Fruit fly (Drosophila melanogaster): Measurements from ENCODE around the gene Sema1a.

Sema1a gene

DNA sequence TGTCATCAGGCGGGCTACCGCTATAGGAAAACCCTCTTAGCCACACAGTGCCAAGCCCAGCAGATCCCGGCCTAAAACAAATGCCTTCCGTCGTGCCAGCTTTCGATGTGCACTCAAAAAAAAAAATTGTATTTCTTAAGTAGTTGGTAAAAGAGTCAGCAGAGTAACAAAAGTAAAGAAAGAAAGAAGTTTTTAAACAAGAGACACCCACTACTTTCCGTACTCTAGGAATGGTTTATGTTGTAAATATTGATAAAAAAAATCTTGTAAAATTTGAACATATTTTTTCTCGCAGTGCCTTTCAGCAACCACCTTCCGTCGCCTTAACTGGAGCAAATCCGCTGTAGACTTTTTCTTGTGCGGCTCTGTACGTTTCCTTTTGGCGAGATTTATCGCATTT lies 31.0 kb downstream of the Sema1a start (continued):
- TF ChIP-seq prd (optimal IDR thresholded peaks at IDR 0.05) = no peak
- TF ChIP-seq prd (GFP tag; IDR thresholded peaks at IDR 0.05) = peak; percentile 57; the same call in 1 of the 3 replicates
- no peak for TF ChIP-seq CG4328 (GFP tag; optimal IDR thresholded peaks at IDR 0.05)
- TF ChIP-seq CG17802 (tag; optimal IDR thresholded peaks at IDR 0.05) = no peak
- peak; percentile 31 for TF ChIP-seq gcm (GFP tag; optimal IDR thresholded peaks at IDR 0.05)
- TF ChIP-seq CG10565 (GFP tag; optimal IDR thresholded peaks at IDR 0.05) = no peak
- no peak for TF ChIP-seq CG7357 (GFP tag; IDR thresholded peaks at IDR 0.05)
- TF ChIP-seq sna (GFP tag; IDR thresholded peaks at IDR 0.05; ENCODE audit: partially characterized antibody) = no peak
- TF ChIP-seq croc (GFP tag; conservative IDR thresholded peaks at IDR 0.05) = no peak
- TF ChIP-seq CG15514 (GFP tag; optimal IDR thresholded peaks at IDR 0.05) = peak; percentile 23
- peak; percentile 41 for TF ChIP-seq CG9727 (GFP tag; optimal IDR thresholded peaks at IDR 0.05)
- no peak for TF ChIP-seq B-H2 (GFP tag; optimal IDR thresholded peaks at IDR 0.05)
- TF ChIP-seq ase (GFP tag; IDR thresholded peaks at IDR 0.05) = no peak
- peak; percentile 59 for TF ChIP-seq unpg (GFP tag; optimal IDR thresholded peaks at IDR 0.05)
- TF ChIP-seq da (GFP tag; optimal IDR thresholded peaks at IDR 0.05) = no peak
- peak; percentile 37; the same call in 1 of the 2 replicates for TF ChIP-seq MBD-R2 (GFP tag; IDR thresholded peaks at IDR 0.05)
- TF ChIP-seq pnt (GFP tag; optimal IDR thresholded peaks at IDR 0.05) = peak; percentile 24
- TF ChIP-seq CG33213 (GFP tag; optimal IDR thresholded peaks at IDR 0.05) = no peak
- TF ChIP-seq Antp (GFP tag; optimal IDR thresholded peaks at IDR 0.05) = no peak
- no peak for TF ChIP-seq nerfin-2 (GFP tag; IDR thresholded peaks at IDR 0.05; ENCODE audit: partially characterized antibody)
- TF ChIP-seq ab (GFP tag; optimal IDR thresholded peaks at IDR 0.05) = no peak
- TF ChIP-seq CG10979 (tag; optimal IDR thresholded peaks at IDR 0.05) = peak; percentile 61
- TF ChIP-seq Atf3 (GFP tag; optimal IDR thresholded peaks at IDR 0.05) = peak; percentile 3
- no peak for TF ChIP-seq wdn (GFP tag; IDR thresholded peaks at IDR 0.05)
- TF ChIP-seq CG11247 (GFP tag; IDR thresholded peaks at IDR 0.05) = no peak; the same call in 1 of the 2 replicates
- TF ChIP-seq CG31441 (GFP tag; IDR thresholded peaks at IDR 0.05) = peak; percentile 58
- TF ChIP-seq ATbp (GFP tag; optimal IDR thresholded peaks at IDR 0.05) = peak; percentile 51
- no peak for TF ChIP-seq gfzf (GFP tag; optimal IDR thresholded peaks at IDR 0.05)
- no peak for TF ChIP-seq Lhr (GFP tag; optimal IDR thresholded peaks at IDR 0.05)
- peak; percentile 34 for TF ChIP-seq CG10267 (tag; optimal IDR thresholded peaks at IDR 0.05)
- TF ChIP-seq Bgb (GFP tag; IDR thresholded peaks at IDR 0.05; ENCODE audit: partially characterized antibody) = no peak
- TF ChIP-seq CG8944 (GFP tag; optimal IDR thresholded peaks at IDR 0.05) = no peak
- TF ChIP-seq CG4424 (GFP tag; optimal IDR thresholded peaks at IDR 0.05) = peak; percentile 57
- no peak for TF ChIP-seq exex (tag; optimal IDR thresholded peaks at IDR 0.05)
- TF ChIP-seq Dll (GFP tag; IDR thresholded peaks at IDR 0.05; ENCODE audit: partially characterized antibody) = no peak
- TF ChIP-seq CG34422 (GFP tag; IDR thresholded peaks at IDR 0.05) = no peak
- no peak for TF ChIP-seq CG15479 (GFP tag; optimal IDR thresholded peaks at IDR 0.05)
- TF ChIP-seq Ets65A (GFP tag) = peak; percentile 93
- TF ChIP-seq CG31365 (tag; optimal IDR thresholded peaks at IDR 0.05) = no peak
- TF ChIP-seq btn (GFP tag; optimal IDR thresholded peaks at IDR 0.05) = no peak
- peak; percentile 62 for TF ChIP-seq Hmr (GFP tag; optimal IDR thresholded peaks at IDR 0.05)
- TF ChIP-seq ac (GFP tag; optimal IDR thresholded peaks at IDR 0.05) = no peak
- no peak for TF ChIP-seq insv (GFP tag; optimal IDR thresholded peaks at IDR 0.05)
- no peak for TF ChIP-seq rib (GFP tag; IDR thresholded peaks at IDR 0.05)
- TF ChIP-seq cg (GFP tag; optimal IDR thresholded peaks at IDR 0.05) = no peak
- TF ChIP-seq CG14441 (GFP tag; IDR thresholded peaks at IDR 0.05) = no peak
- TF ChIP-seq Lim3 (GFP tag; IDR thresholded peaks at IDR 0.05) = no peak
- no peak for TF ChIP-seq CG11723 (GFP tag; optimal IDR thresholded peaks at IDR 0.05)
- peak; percentile 57 for TF ChIP-seq phol (tag; optimal IDR thresholded peaks at IDR 0.05)
- TF ChIP-seq caup (GFP tag; optimal IDR thresholded peaks at IDR 0.05; ENCODE audit: severe bottlenecking) = peak; percentile 47
- TF ChIP-seq CG33557 (GFP tag; optimal IDR thresholded peaks at IDR 0.05) = no peak

Measured in whole organism, embryonic.